Worm (Caenorhabditis elegans): ENCODE results near the gene F19B6.3.
"Not testable (repeated sequence)": the region's sequence is repeated elsewhere in the genome, so short reads cannot be mapped to it uniquely, and the experiment has no call there.

ce11 chrIV:12326932-12327331, at the start of gene F19B6.3:
- not testable (repeated sequence) for TF ChIP-seq lsy-2 (tag; optimal IDR thresholded peaks at IDR 0.05); nhr-11 (tag; optimal IDR thresholded peaks at IDR 0.05); ceh-82 (tag; optimal IDR thresholded peaks at IDR 0.05); F49E8.2 (tag; optimal IDR thresholded peaks at IDR 0.05; ENCODE audit: borderline replicate concordance)
